Worm (Caenorhabditis elegans) whole organism, mixed stage, embryonic: Measurements from ENCODE around the gene C10C5.7.

Experiments
- M03D4.4 ChIP-seq: sonication (generic microtip); optimal IDR thresholded peaks from 2 replicates; lab custom pipeline; 2017; ENCODE audit warnings: mild to moderate bottlenecking, missing genetic modification characterization, missing compliant biosample characterization
- bed-3 ChIP-seq: fragments of 200-800 bp; sonication (Bioruptor generic); optimal IDR thresholded peaks from 3 replicates; lab custom pipeline; 2018; ENCODE audit warnings: mild to moderate bottlenecking, missing genetic modification characterization, moderate library complexity, missing compliant biosample characterization
- blmp-1 ChIP-seq: fragments of 150-350 bp; optimal IDR thresholded peaks from 2 replicates; lab custom pipeline; 2014; ENCODE audit warnings: missing biosample characterization, missing genetic modification characterization
- ceh-39 ChIP-seq: fragments of 150-350 bp; optimal IDR thresholded peaks from 2 replicates; lab custom pipeline; 2014; ENCODE audit warnings: missing biosample characterization, missing genetic modification characterization
- ceh-43 ChIP-seq: fragments of 200-800 bp; sonication (Bioruptor generic); optimal IDR thresholded peaks from 2 replicates; lab custom pipeline; 2018; ENCODE audit warnings: mild to moderate bottlenecking, missing genetic modification characterization, moderate library complexity, missing compliant biosample characterization
- ceh-83 ChIP-seq: fragments of 200-800 bp; sonication (Bioruptor generic); optimal IDR thresholded peaks from 2 replicates; lab custom pipeline; 2018; ENCODE audit warnings: mild to moderate bottlenecking, missing genetic modification characterization, missing compliant biosample characterization
- ces-1 ChIP-seq: fragments of 150-350 bp; optimal IDR thresholded peaks from 2 replicates; lab custom pipeline; 2014; ENCODE audit warnings: missing biosample characterization, missing genetic modification reagents, missing genetic modification characterization
- cnd-1 ChIP-seq: fragments of 200-800 bp; sonication (Bioruptor generic); optimal IDR thresholded peaks from 2 replicates; lab custom pipeline; 2018; ENCODE audit warnings: mild to moderate bottlenecking, missing genetic modification characterization, missing compliant biosample characterization
- drap-1 ChIP-seq: fragments of 200-800 bp; sonication (Bioruptor generic); optimal IDR thresholded peaks from 3 replicates; lab custom pipeline; 2018; ENCODE audit warnings: mild to moderate bottlenecking, missing genetic modification characterization, missing compliant biosample characterization
- elt-1 ChIP-seq: sonication (generic microtip); optimal IDR thresholded peaks from 2 replicates; lab custom pipeline; 2017; ENCODE audit warnings: missing genetic modification characterization, mild to moderate bottlenecking, missing compliant biosample characterization, antibody characterized with exemption, moderate library complexity, borderline replicate concordance; ENCODE audit not compliant: insufficient read depth
- elt-3 ChIP-seq: fragments of 150-350 bp; optimal IDR thresholded peaks from 2 replicates; lab custom pipeline; 2014; ENCODE audit warnings: missing biosample characterization, missing genetic modification characterization
- flh-1 ChIP-seq: fragments of 200-800 bp; sonication (Bioruptor generic); optimal IDR thresholded peaks from 2 replicates; lab custom pipeline; 2018; ENCODE audit warnings: mild to moderate bottlenecking, missing genetic modification characterization, moderate library complexity, missing compliant biosample characterization
- ham-2 ChIP-seq: fragments of 200-800 bp; sonication (Bioruptor generic); optimal IDR thresholded peaks from 2 replicates; lab custom pipeline; 2018; ENCODE audit warnings: mild to moderate bottlenecking, missing genetic modification characterization, missing compliant biosample characterization
- hlh-1 ChIP-seq: fragments of 150-350 bp; optimal IDR thresholded peaks from 2 replicates; lab custom pipeline; 2014; ENCODE audit warnings: missing biosample characterization, missing genetic modification reagents, missing genetic modification characterization
- lin-32 ChIP-seq: fragments of 200-800 bp; sonication (Bioruptor generic); optimal IDR thresholded peaks from 2 replicates; lab custom pipeline; 2018; ENCODE audit warnings: mild to moderate bottlenecking, missing genetic modification characterization, missing compliant biosample characterization
- lsy-2 ChIP-seq: fragments of 150-350 bp; optimal IDR thresholded peaks from 2 replicates; lab custom pipeline; 2014; ENCODE audit warnings: missing biosample characterization, missing genetic modification characterization
- mep-1 ChIP-seq: fragments of 150-350 bp; optimal IDR thresholded peaks from 2 replicates; lab custom pipeline; 2017; ENCODE audit warnings: missing biosample characterization, missing genetic modification reagents, missing genetic modification characterization, inconsistent platforms
- mls-2 ChIP-seq: sonication (generic microtip); optimal IDR thresholded peaks from 2 replicates; lab custom pipeline; 2016; ENCODE audit warnings: mild to moderate bottlenecking, missing genetic modification characterization, moderate library complexity, missing compliant biosample characterization
- nhr-12 ChIP-seq: fragments of 150-350 bp; optimal IDR thresholded peaks from 2 replicates; lab custom pipeline; 2014; ENCODE audit warnings: missing biosample characterization, missing genetic modification characterization
- nhr-2 ChIP-seq: fragments of 150-350 bp; optimal IDR thresholded peaks from 2 replicates; lab custom pipeline; 2014; ENCODE audit warnings: missing biosample characterization, missing genetic modification characterization
- nhr-28 ChIP-seq: fragments of 150-350 bp; optimal IDR thresholded peaks from 2 replicates; lab custom pipeline; 2014; ENCODE audit warnings: missing biosample characterization, missing genetic modification characterization
- nhr-76 ChIP-seq: sonication (generic microtip); optimal IDR thresholded peaks from 2 replicates; lab custom pipeline; 2017; ENCODE audit warnings: missing biosample characterization, missing genetic modification characterization
- pha-4 ChIP-seq: fragments of 150-350 bp; optimal IDR thresholded peaks from 2 replicates; lab custom pipeline; 2018; ENCODE audit warnings: missing biosample characterization, missing genetic modification reagents, missing genetic modification characterization
- sem-2 ChIP-seq: fragments of 200-800 bp; sonication (Bioruptor generic); optimal IDR thresholded peaks from 2 replicates; lab custom pipeline; 2018; ENCODE audit warnings: mild to moderate bottlenecking, missing genetic modification characterization, missing compliant biosample characterization
- snpc-4 ChIP-seq: fragments of 150-350 bp; optimal IDR thresholded peaks from 2 replicates; lab custom pipeline; 2014; ENCODE audit warnings: missing biosample characterization, missing genetic modification characterization
- sptf-1 ChIP-seq: sonication (generic microtip); optimal IDR thresholded peaks from 2 replicates; lab custom pipeline; 2017; ENCODE audit warnings: mild to moderate bottlenecking, missing genetic modification characterization, moderate library complexity, missing compliant biosample characterization
- tbx-8 ChIP-seq: fragments of 200-800 bp; sonication (Bioruptor generic); optimal IDR thresholded peaks from 2 replicates; lab custom pipeline; 2018; ENCODE audit warnings: mild to moderate bottlenecking, missing genetic modification characterization, moderate library complexity, missing compliant biosample characterization
- unc-120 ChIP-seq: sonication (generic microtip); optimal IDR thresholded peaks from 2 replicates; lab custom pipeline; 2017; ENCODE audit warnings: missing genetic modification characterization, missing compliant biosample characterization; ENCODE audit not compliant: poor library complexity, severe bottlenecking
- unc-39 ChIP-seq: fragments of 150-350 bp; optimal IDR thresholded peaks from 2 replicates; lab custom pipeline; 2014; ENCODE audit warnings: missing biosample characterization, missing genetic modification characterization
- unc-62 ChIP-seq: fragments of 150-350 bp; optimal IDR thresholded peaks from 2 replicates; lab custom pipeline; 2014; ENCODE audit warnings: missing biosample characterization, missing genetic modification reagents, missing genetic modification characterization
- ztf-11 ChIP-seq: fragments of 150-350 bp; optimal IDR thresholded peaks from 2 replicates; lab custom pipeline; 2014; ENCODE audit warnings: missing biosample characterization, missing genetic modification characterization

Gene C10C5.7

DNA sequence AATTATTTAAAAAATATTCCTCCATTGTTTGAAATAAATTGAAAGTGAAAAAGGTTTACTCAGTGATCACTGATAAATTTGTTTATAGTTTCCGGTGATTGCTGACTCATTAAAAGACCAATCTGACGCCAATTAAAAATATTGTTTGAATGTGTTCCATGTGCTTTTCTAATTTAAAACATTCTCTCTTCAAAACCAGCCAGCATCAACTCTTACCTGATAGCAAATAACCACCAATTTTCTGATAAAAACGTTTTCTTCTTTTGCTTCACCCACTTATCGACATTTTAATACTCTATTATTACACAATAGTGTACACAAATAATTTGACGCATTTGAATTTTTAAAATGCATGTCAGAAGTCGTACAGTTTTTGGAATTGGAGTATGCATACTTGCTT lies 16.8 kb downstream of the C10C5.7 start, which contains the start of gene F56D5.6:
F56D5.6 (plus strand) TSS at position 208 of the 400 bp plus-strand sequence.
- TF ChIP-seq elt-3 (tag; lab: Kevin White, UChicago) (no peak), ceh-39 (tag; lab: Kevin White, UChicago) (no peak), flh-1 (GFP tag; lab: Kevin White, UChicago) (no peak), elt-1 (no peak), ces-1 (GFP tag; lab: Kevin White, UChicago) (no peak), pha-4 (no peak), nhr-12 (no peak)

- TF ChIP-seq cnd-1 (tag; lab: Kevin White, UChicago) = no peak
- TF ChIP-seq tbx-8 (GFP tag; lab: Kevin White, UChicago) = no peak
- no peak for TF ChIP-seq nhr-76 (tag; lab: Kevin White, UChicago)
- TF ChIP-seq lin-32 (GFP tag; lab: Kevin White, UChicago) = no peak
- TF ChIP-seq pha-4 = no peak
- TF ChIP-seq sptf-1 (tag; lab: Kevin White, UChicago) = no peak
- no peak for TF ChIP-seq ceh-43 (GFP tag; lab: Kevin White, UChicago)
- TF ChIP-seq nhr-28 (tag; lab: Kevin White, UChicago) = no peak
- TF ChIP-seq hlh-1 (tag; lab: Kevin White, UChicago) = no peak
- TF ChIP-seq unc-120 (tag; lab: Kevin White, UChicago) = no peak
- TF ChIP-seq flh-1 (GFP tag; lab: Kevin White, UChicago) = no peak
- TF ChIP-seq elt-1 = no peak
- no peak for TF ChIP-seq lsy-2 (tag; lab: Kevin White, UChicago)
- TF ChIP-seq, all 35 proteins: peak for 0
Observed at ce11 chrIV:9403761-9404420, 19.0 kb downstream of the C10C5.7 start.

ce11 chrIV:9408004-9408403 lies 23.1 kb downstream of the C10C5.7 start, which contains the start of gene F56D5.5:
Gene F56D5.5 (minus strand): TSS chrIV:9408104.
- TF ChIP-seq nhr-2 (tag; lab: Kevin White, UChicago) (no peak), ztf-11 (tag; lab: Kevin White, UChicago) (no peak), bed-3 (GFP tag; lab: Kevin White, UChicago) (no peak), snpc-4 (tag; lab: Kevin White, UChicago) (no peak), ceh-39 (tag; lab: Kevin White, UChicago) (no peak), blmp-1 (no peak), elt-1 (no peak), nhr-28 (tag; lab: Kevin White, UChicago) (no peak), cnd-1 (tag; lab: Kevin White, UChicago) (no peak), M03D4.4 (tag; lab: Kevin White, UChicago) (no peak), mls-2 (no peak)

- TF ChIP-seq ces-1 (GFP tag; lab: Kevin White, UChicago) (no peak), tbx-8 (GFP tag; lab: Kevin White, UChicago) (no peak), ceh-39 (tag; lab: Kevin White, UChicago) (no peak), nhr-76 (tag; lab: Kevin White, UChicago) (no peak), sem-2 (no peak), ham-2 (GFP tag; lab: Kevin White, UChicago) (no peak), nhr-28 (tag; lab: Kevin White, UChicago) (no peak), ceh-83 (GFP tag; lab: Kevin White, UChicago) (no peak), unc-39 (tag; lab: Kevin White, UChicago) (no peak), drap-1 (no peak), unc-62 (GFP tag; lab: Kevin White, UChicago) (no peak)
Observed at ce11 chrIV:9422408-9422807, 37.5 kb downstream of the C10C5.7 start, which contains the start of gene F56D5.9. Gene F56D5.9 (minus strand): TSS chrIV:9422508.

DNA sequence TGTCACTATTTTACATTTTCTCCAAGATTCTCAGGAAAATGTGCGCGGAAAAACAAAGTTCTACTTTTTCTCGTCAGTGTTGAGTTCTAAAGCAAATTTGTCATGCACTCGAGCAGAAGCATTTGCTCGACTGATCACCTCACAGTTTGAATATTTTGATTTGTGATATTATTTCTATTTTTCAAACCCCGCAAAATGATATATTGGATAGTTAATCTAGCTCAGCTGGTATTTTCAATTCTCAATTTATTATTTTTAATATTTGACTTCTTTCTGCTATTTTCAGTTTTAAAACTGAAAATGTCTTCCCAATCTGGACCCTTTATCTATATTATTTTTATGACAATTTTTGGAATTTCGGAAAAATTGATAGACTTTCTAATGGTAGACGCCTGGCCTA lies 38.2 kb downstream of the C10C5.7 start, which contains the start of gene srxa-2:
srxa-2 (plus strand) TSS at position 301 of the 400 bp plus-strand sequence.
- TF ChIP-seq hlh-1 (tag; lab: Kevin White, UChicago) = no peak
- no peak for TF ChIP-seq snpc-4 (tag; lab: Kevin White, UChicago)
- TF ChIP-seq mep-1 (tag; lab: Kevin White, UChicago) = no peak
- TF ChIP-seq lin-32 (GFP tag; lab: Kevin White, UChicago) = no peak
- TF ChIP-seq ceh-43 (GFP tag; lab: Kevin White, UChicago) = no peak
